Fruit fly (Drosophila melanogaster): ENCODE results near the gene Odj.

Odj gene

DNA sequence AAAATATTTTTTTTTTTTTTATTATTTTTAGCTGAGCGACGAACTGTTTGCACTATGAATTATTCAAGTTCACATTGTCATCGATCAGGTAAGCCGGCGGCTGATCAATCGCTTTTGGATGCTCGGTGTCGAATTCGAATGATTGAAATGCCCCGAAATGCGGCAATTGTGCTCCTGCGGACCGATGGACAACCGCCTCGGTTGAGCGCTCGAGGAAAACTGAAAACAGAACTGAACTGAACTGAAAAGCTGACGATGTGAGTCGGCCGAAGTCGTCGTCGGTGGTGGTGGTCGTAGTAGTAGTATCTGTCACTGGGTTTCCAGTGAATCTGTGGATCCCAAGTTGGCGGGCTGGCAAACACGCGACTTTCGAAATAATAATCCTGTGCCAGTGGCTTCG, 46.8 kb downstream of the Odj start:
- TF ChIP-seq kay (GFP tag; ENCODE audit: borderline replicate concordance) (peak; percentile 32), Mnt (GFP tag; optimal IDR thresholded peaks at IDR 0.05) (peak; percentile 3), CG1620 (GFP tag; optimal IDR thresholded peaks at IDR 0.05) (no peak), toe (GFP tag; optimal IDR thresholded peaks at IDR 0.05) (no peak)

DNA sequence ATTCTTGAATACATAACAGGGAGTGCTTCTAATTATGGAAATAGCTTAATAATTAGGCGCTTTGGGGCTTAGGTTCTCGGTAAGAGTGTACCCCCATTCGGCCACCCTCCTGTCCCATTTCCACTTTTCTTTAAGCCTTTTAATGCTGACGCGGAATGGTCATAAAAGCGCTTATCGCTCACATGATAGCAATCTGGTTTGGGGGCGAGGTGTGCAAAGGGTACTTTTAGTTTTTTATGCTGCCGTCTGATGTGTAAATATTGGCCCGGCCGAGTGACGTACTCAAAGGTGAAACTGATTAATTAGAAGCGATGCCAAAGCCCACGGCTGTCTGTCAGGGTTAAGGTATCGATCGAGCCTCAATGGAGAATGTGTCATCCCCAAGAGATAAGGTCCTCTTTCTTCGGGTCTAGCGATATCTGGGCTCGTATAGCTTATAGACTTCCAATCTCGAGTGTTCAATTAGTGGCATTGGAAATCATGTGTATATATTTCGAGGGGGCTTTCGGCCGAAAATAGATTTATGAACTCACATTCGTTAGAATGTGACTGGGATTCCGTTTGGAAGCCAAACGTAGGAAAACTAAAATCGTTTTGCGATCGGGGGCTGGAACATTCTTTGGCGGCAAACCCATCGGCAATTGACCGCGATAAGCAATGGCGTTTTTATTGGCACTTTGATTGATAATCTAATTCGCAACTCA, 49.1 kb downstream of the Odj start:
- peak; percentile 3 for TF ChIP-seq cic (GFP tag; optimal IDR thresholded peaks at IDR 0.05)
- no peak for TF ChIP-seq toe (GFP tag; optimal IDR thresholded peaks at IDR 0.05)
- no peak for TF ChIP-seq Clk (GFP tag; optimal IDR thresholded peaks at IDR 0.05)
- TF ChIP-seq CG5204 (GFP tag; optimal IDR thresholded peaks at IDR 0.05) = peak; percentile 11
- peak; percentile 56 for TF ChIP-seq kay (GFP tag; ENCODE audit: borderline replicate concordance)
- peak; percentile 12 for TF ChIP-seq tj (GFP tag; optimal IDR thresholded peaks at IDR 0.05)

DNA sequence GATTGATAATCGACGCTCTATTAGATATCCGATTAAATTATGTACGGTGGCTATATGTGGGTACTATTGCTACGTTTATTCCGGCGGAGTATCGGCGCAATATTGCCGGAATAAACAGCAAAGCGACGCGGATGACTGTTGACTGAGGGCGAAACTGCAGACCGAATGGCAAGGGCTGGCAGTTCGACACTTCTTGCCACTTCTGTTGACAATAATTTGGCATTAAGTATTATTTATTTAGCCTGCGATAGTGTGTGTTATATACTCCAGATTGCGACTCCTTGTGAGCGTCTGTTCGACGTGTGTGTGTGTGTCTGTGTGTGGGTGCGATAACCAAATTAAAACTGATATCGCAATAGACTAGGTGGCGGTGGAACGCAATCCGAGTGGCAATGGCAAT, 50.1 kb downstream of the Odj start:
- peak; percentile 24 for TF ChIP-seq ovo (GFP tag; optimal IDR thresholded peaks at IDR 0.05)
- peak; percentile 72 for TF ChIP-seq kay (GFP tag; ENCODE audit: borderline replicate concordance)
- TF ChIP-seq CG7045 (GFP tag; optimal IDR thresholded peaks at IDR 0.05) = no peak
- no peak for TF ChIP-seq Clk (GFP tag; optimal IDR thresholded peaks at IDR 0.05)
- no peak for TF ChIP-seq bab1 (GFP tag; optimal IDR thresholded peaks at IDR 0.05)
- peak; percentile 42 for TF ChIP-seq cic (GFP tag; optimal IDR thresholded peaks at IDR 0.05)
- no peak for TF ChIP-seq Hr96 (GFP tag; optimal IDR thresholded peaks at IDR 0.05)
- peak; percentile 25 for TF ChIP-seq CG33017 (tag; optimal IDR thresholded peaks at IDR 0.05)
- no peak for TF ChIP-seq pad (GFP tag; optimal IDR thresholded peaks at IDR 0.05)
- TF ChIP-seq CG5204 (GFP tag; optimal IDR thresholded peaks at IDR 0.05) = no peak
- TF ChIP-seq CG7101 (tag; optimal IDR thresholded peaks at IDR 0.05) = peak; percentile 4
- TF ChIP-seq CG14711 (tag; optimal IDR thresholded peaks at IDR 0.05) = no peak
- peak; percentile 50 for TF ChIP-seq Mnt (GFP tag; optimal IDR thresholded peaks at IDR 0.05)
- TF ChIP-seq CG11617 (GFP tag; optimal IDR thresholded peaks at IDR 0.05) = no peak
